Fruit fly (Drosophila melanogaster) whole organism, embryonic: ENCODE measurements around the gene CG43131.

ENCODE experiments used
- Atf-2 ChIP-seq: fragments of 200-800 bp; sonication (Bioruptor generic); optimal IDR thresholded peaks from 2 replicates; lab custom pipeline; 2016; ENCODE audit warnings: missing biosample characterization, missing genetic modification characterization
- Bgb ChIP-seq: fragments of 200-800 bp; sonication (Bioruptor generic); IDR thresholded peaks from 2 replicates; pipeline ENCODE4 v1.3.6; 2022; ENCODE audit warnings: missing biosample characterization, missing genetic modification characterization; ENCODE audit not compliant: partially characterized antibody
- CG10979 ChIP-seq: fragments of 200-800 bp; sonication (Bioruptor generic); optimal IDR thresholded peaks from 2 replicates; lab custom pipeline; 2018; ENCODE audit warnings: missing biosample characterization, mild to moderate bottlenecking, missing genetic modification characterization, moderate library complexity
- CG11695 ChIP-seq: fragments of 200-800 bp; sonication (Bioruptor generic); IDR thresholded peaks from 3 replicates; pipeline ENCODE4 v1.3.6; 2022; ENCODE audit warnings: missing biosample characterization, missing genetic modification characterization
- CG12659 ChIP-seq: fragments of 200-800 bp; sonication (Bioruptor generic); optimal IDR thresholded peaks from 3 replicates; lab custom pipeline; 2017; ENCODE audit warnings: mild to moderate bottlenecking, missing biosample characterization, missing genetic modification reagents, missing genetic modification characterization
- CG12744 ChIP-seq: fragments of 200-800 bp; sonication (Bioruptor generic); optimal IDR thresholded peaks from 2 replicates; lab custom pipeline; 2016; ENCODE audit warnings: missing biosample characterization, missing genetic modification characterization
- CG14050 ChIP-seq: fragments of 200-800 bp; sonication (Bioruptor generic); IDR thresholded peaks from 3 replicates; pipeline ENCODE4 v1.3.6; 2022; ENCODE audit warnings: missing biosample characterization, missing genetic modification characterization
- CG17328 ChIP-seq: fragments of 200-800 bp; sonication (Bioruptor generic); IDR thresholded peaks from 2 replicates; pipeline ENCODE4 v1.3.6; 2022; ENCODE audit warnings: missing biosample characterization, missing genetic modification characterization
- CG1792 ChIP-seq: fragments of 200-800 bp; sonication (Bioruptor generic); optimal IDR thresholded peaks from 2 replicates; lab custom pipeline; 2016; ENCODE audit warnings: missing biosample characterization, missing genetic modification characterization
- CG18262 ChIP-seq: fragments of 200-800 bp; optimal IDR thresholded peaks from 3 replicates; lab custom pipeline; 2019; ENCODE audit warnings: missing biosample characterization, mild to moderate bottlenecking, missing genetic modification characterization, moderate library complexity
- CG18476 ChIP-seq: fragments of 200-800 bp; sonication (Bioruptor generic); optimal IDR thresholded peaks from 2 replicates; lab custom pipeline; 2016; ENCODE audit warnings: missing biosample characterization, mild to moderate bottlenecking, missing genetic modification characterization
- CG2712 ChIP-seq: fragments of 200-800 bp; optimal IDR thresholded peaks from 3 replicates; lab custom pipeline; 2019; ENCODE audit warnings: missing biosample characterization, mild to moderate bottlenecking, missing genetic modification characterization, moderate library complexity
- CG3995 ChIP-seq: fragments of 200-800 bp; sonication (Bioruptor generic); optimal IDR thresholded peaks from 3 replicates; lab custom pipeline; 2016; ENCODE audit warnings: missing biosample characterization, missing genetic modification characterization
- CG4404 ChIP-seq: fragments of 200-800 bp; sonication (Bioruptor generic); IDR thresholded peaks from 2 replicates; pipeline ENCODE4 v1.3.6; 2022; ENCODE audit warnings: missing biosample characterization, missing genetic modification characterization
- CG9215 ChIP-seq: fragments of 200-800 bp; sonication (Bioruptor generic); IDR thresholded peaks from 2 replicates; pipeline ENCODE4 v1.3.6; 2022; ENCODE audit warnings: missing biosample characterization, missing genetic modification characterization
- CHES-1-like ChIP-seq: fragments of 200-800 bp; sonication (Bioruptor generic); optimal IDR thresholded peaks from 2 replicates; lab custom pipeline; 2016; ENCODE audit warnings: missing biosample characterization, missing genetic modification characterization
- Deaf1 ChIP-seq: fragments of 200-800 bp; optimal IDR thresholded peaks from 3 replicates; lab custom pipeline; 2019; ENCODE audit warnings: missing biosample characterization, mild to moderate bottlenecking, missing genetic modification characterization, moderate library complexity
- Dek ChIP-seq: fragments of 200-800 bp; sonication (Bioruptor generic); optimal IDR thresholded peaks from 3 replicates; lab custom pipeline; 2019; ENCODE audit warnings: missing biosample characterization, mild to moderate bottlenecking, missing genetic modification characterization, moderate library complexity
- Doc2 ChIP-seq: fragments of 200-800 bp; sonication (Bioruptor generic); IDR thresholded peaks from 2 replicates; pipeline ENCODE4 v1.3.6; 2022; ENCODE audit warnings: missing biosample characterization, missing genetic modification characterization
- Dref ChIP-seq: fragments of 200-800 bp; sonication (Bioruptor generic); IDR thresholded peaks from 2 replicates; pipeline ENCODE4 v1.3.6; 2022; ENCODE audit warnings: missing biosample characterization, missing genetic modification characterization
- E2f1 ChIP-seq: fragments of 200-800 bp; sonication (Bioruptor generic); IDR thresholded peaks from 2 replicates; pipeline ENCODE4 v1.3.6; 2022; ENCODE audit warnings: missing biosample characterization, missing genetic modification characterization
- Elba2 ChIP-seq: fragments of 200-800 bp; sonication (Bioruptor generic); optimal IDR thresholded peaks from 3 replicates; lab custom pipeline; 2016; ENCODE audit warnings: missing biosample characterization, missing genetic modification characterization
- Fer3 ChIP-seq: fragments of 200-800 bp; sonication (Bioruptor generic); optimal IDR thresholded peaks from 2 replicates; lab custom pipeline; 2018; ENCODE audit warnings: missing biosample characterization, mild to moderate bottlenecking, missing genetic modification characterization, moderate library complexity
- HHEX ChIP-seq: fragments of 200-800 bp; sonication (Bioruptor generic); optimal IDR thresholded peaks from 3 replicates; lab custom pipeline; 2017; ENCODE audit warnings: missing biosample characterization, mild to moderate bottlenecking, missing genetic modification characterization, missing genetic modification reagents
- HLH3B ChIP-seq: fragments of 200-800 bp; sonication (Bioruptor generic); IDR thresholded peaks from 2 replicates; pipeline ENCODE4 v1.3.6; 2022; ENCODE audit warnings: missing biosample characterization, missing genetic modification characterization
- Myb ChIP-seq: fragments of 200-800 bp; sonication (Bioruptor generic); optimal IDR thresholded peaks from 2 replicates; lab custom pipeline; 2016; ENCODE audit warnings: missing biosample characterization, missing genetic modification characterization
- PHDP ChIP-seq: fragments of 200-800 bp; sonication (Bioruptor generic); optimal IDR thresholded peaks from 3 replicates; lab custom pipeline; 2018; ENCODE audit warnings: missing biosample characterization, mild to moderate bottlenecking, missing genetic modification characterization, moderate library complexity
- Sry-β ChIP-seq: fragments of 200-800 bp; sonication (Bioruptor generic); optimal IDR thresholded peaks from 2 replicates; lab custom pipeline; 2018; ENCODE audit warnings: missing biosample characterization, mild to moderate bottlenecking, missing genetic modification characterization, moderate library complexity
- Ssrp ChIP-seq: fragments of 200-800 bp; sonication (Bioruptor generic); optimal IDR thresholded peaks from 2 replicates; lab custom pipeline; 2018; ENCODE audit warnings: missing biosample characterization, mild to moderate bottlenecking, missing genetic modification characterization, moderate library complexity
- Stat92E ChIP-seq, 3 experiments: fragments of >200 bp in 2 of 3; fragments of 200-800 bp in 1 of 3; sonication (Bioruptor generic) in 1 of 3; optimal IDR thresholded peaks; 2 replicates each; lab custom pipeline; 2017 to 2019; ENCODE audit warnings: missing biosample characterization in 3 of 3, missing genetic modification characterization in 3 of 3, mild to moderate bottlenecking in 1 of 3, moderate library complexity in 1 of 3
- az2 ChIP-seq: fragments of 200-800 bp; sonication (Bioruptor generic); optimal IDR thresholded peaks from 3 replicates; lab custom pipeline; 2016; ENCODE audit warnings: missing biosample characterization, missing genetic modification characterization
- cas ChIP-seq: fragments of 200-800 bp; sonication (Bioruptor generic); IDR thresholded peaks from 2 replicates; pipeline ENCODE4 v1.3.6; 2022; ENCODE audit warnings: missing biosample characterization, missing genetic modification characterization
- chinmo ChIP-seq: fragments of 200-800 bp; sonication (Bioruptor generic); IDR thresholded peaks from 4 replicates; pipeline ENCODE4 v1.3.6; 2022; ENCODE audit warnings: missing biosample characterization, missing genetic modification characterization; ENCODE audit not compliant: partially characterized antibody
- fd3F ChIP-seq: fragments of 200-800 bp; sonication (Bioruptor generic); optimal IDR thresholded peaks from 2 replicates; lab custom pipeline; 2018; ENCODE audit warnings: missing biosample characterization, mild to moderate bottlenecking, missing genetic modification characterization, moderate library complexity
- grn ChIP-seq: fragments of 200-800 bp; sonication (Bioruptor generic); optimal IDR thresholded peaks from 3 replicates; lab custom pipeline; 2017; ENCODE audit warnings: missing biosample characterization, missing genetic modification characterization
- gsb-n ChIP-seq: fragments of 200-800 bp; sonication (Bioruptor generic); optimal IDR thresholded peaks from 3 replicates; lab custom pipeline; 2018; ENCODE audit warnings: missing biosample characterization, mild to moderate bottlenecking, missing genetic modification characterization
- her ChIP-seq: fragments of 200-800 bp; sonication (Bioruptor generic); optimal IDR thresholded peaks from 2 replicates; lab custom pipeline; 2016; ENCODE audit warnings: missing biosample characterization, missing genetic modification characterization
- insv ChIP-seq, 2 experiments: fragments of 200-800 bp; sonication (Bioruptor generic); optimal IDR thresholded peaks; 3 replicates each; lab custom pipeline; 2016 to 2018; ENCODE audit warnings: missing biosample characterization in 2 of 2, missing genetic modification characterization in 2 of 2
- mirr ChIP-seq: fragments of 200-800 bp; sonication (Bioruptor generic); optimal IDR thresholded peaks from 3 replicates; lab custom pipeline; 2018; ENCODE audit warnings: missing biosample characterization, mild to moderate bottlenecking, missing genetic modification characterization
- nmo ChIP-seq: fragments of 200-800 bp; sonication (Bioruptor generic); optimal IDR thresholded peaks from 2 replicates; lab custom pipeline; 2018; ENCODE audit warnings: missing biosample characterization, mild to moderate bottlenecking, missing genetic modification characterization, moderate library complexity
- oc ChIP-seq: fragments of 200-800 bp; sonication (Bioruptor generic); optimal IDR thresholded peaks from 2 replicates; lab custom pipeline; 2018; ENCODE audit warnings: missing biosample characterization, mild to moderate bottlenecking, missing genetic modification characterization, moderate library complexity
- pb ChIP-seq: fragments of 200-800 bp; sonication (Bioruptor generic); optimal IDR thresholded peaks from 3 replicates; lab custom pipeline; 2016; ENCODE audit warnings: missing biosample characterization, missing genetic modification characterization
- pros ChIP-seq: fragments of 200-800 bp; sonication (Bioruptor generic); optimal IDR thresholded peaks from 3 replicates; lab custom pipeline; 2019; ENCODE audit warnings: missing biosample characterization, mild to moderate bottlenecking, missing genetic modification characterization, moderate library complexity
- sd ChIP-seq: fragments of 200-800 bp; sonication (Bioruptor generic); optimal IDR thresholded peaks from 3 replicates; lab custom pipeline; 2018; ENCODE audit warnings: missing biosample characterization, mild to moderate bottlenecking, missing genetic modification characterization, moderate library complexity
- sens-2 ChIP-seq: fragments of 200-800 bp; sonication (Bioruptor generic); IDR thresholded peaks from 2 replicates; pipeline ENCODE4 v1.3.6; 2022; ENCODE audit warnings: missing biosample characterization, missing genetic modification characterization
- sug ChIP-seq: fragments of 200-800 bp; optimal IDR thresholded peaks from 2 replicates; lab custom pipeline; 2019; ENCODE audit warnings: missing biosample characterization, mild to moderate bottlenecking, missing genetic modification characterization, moderate library complexity
- tin ChIP-seq: fragments of 200-800 bp; sonication (Bioruptor generic); optimal IDR thresholded peaks from 3 replicates; lab custom pipeline; 2016; ENCODE audit warnings: missing biosample characterization, missing genetic modification characterization
- twi ChIP-seq: fragments of 200-800 bp; optimal IDR thresholded peaks from 2 replicates; lab custom pipeline; 2019; ENCODE audit warnings: missing biosample characterization, mild to moderate bottlenecking, missing genetic modification characterization, moderate library complexity
- vnd ChIP-seq: fragments of 200-800 bp; sonication (Bioruptor generic); IDR thresholded peaks from 3 replicates; pipeline ENCODE4 v1.3.6; 2022; ENCODE audit warnings: missing biosample characterization, missing genetic modification characterization; ENCODE audit not compliant: partially characterized antibody
- vvl ChIP-seq: fragments of 200-800 bp; sonication (Bioruptor generic); IDR thresholded peaks from 2 replicates; pipeline ENCODE4 v1.3.6; 2022; ENCODE audit warnings: missing biosample characterization, missing genetic modification characterization
- zen ChIP-seq: fragments of 200-800 bp; sonication (Bioruptor generic); optimal IDR thresholded peaks from 3 replicates; lab custom pipeline; 2018; ENCODE audit warnings: missing biosample characterization, mild to moderate bottlenecking, missing genetic modification characterization, moderate library complexity

CG43131 gene

dm6 chr3R:5065656-5066077 lies 43.3 kb downstream of the CG43131 start (continued):
- TF ChIP-seq E2f1: no peak
- no peak for TF ChIP-seq HHEX (GFP tag; lab: Kevin White, UChicago)
- TF ChIP-seq CG3995 (GFP tag; lab: Kevin White, UChicago): no peak
- no peak for TF ChIP-seq Sry-β (GFP tag; lab: Kevin White, UChicago)
- no peak for TF ChIP-seq CG9215 (GFP tag; lab: Robert Waterston, UW)
- no peak for TF ChIP-seq nmo (GFP tag; lab: Kevin White, UChicago)
- TF ChIP-seq Elba2 (GFP tag; lab: Kevin White, UChicago): no peak
- TF ChIP-seq mirr (GFP tag; lab: Kevin White, UChicago): no peak
- no peak for TF ChIP-seq fd3F (GFP tag; lab: Kevin White, UChicago)
- peak; percentile 99 for TF ChIP-seq grn (GFP tag; lab: Kevin White, UChicago)
- TF ChIP-seq Deaf1 (tag; lab: Kevin White, UChicago): peak; percentile 74
- no peak for TF ChIP-seq cas (GFP tag; lab: Robert Waterston, UW)
- peak; percentile 73 for TF ChIP-seq sd (tag; lab: Kevin White, UChicago)
- no peak for TF ChIP-seq gsb-n
- no peak for TF ChIP-seq Myb (GFP tag; lab: Kevin White, UChicago)
- TF ChIP-seq vnd (GFP tag; lab: Robert Waterston, UW): 0 out of 3 replicates have a peak, but pooled peaks have one; percentile 41
- no peak for TF ChIP-seq insv (GFP tag; optimal IDR thresholded peaks at IDR 0.05; lab: Kevin White, UChicago)
- no peak for TF ChIP-seq Dref (GFP tag; lab: Robert Waterston, UW)
- peak in 1 of 3 experiments; percentile 34 for TF ChIP-seq Stat92E (GFP tag; optimal IDR thresholded peaks at IDR 0.05; lab: Kevin White, UChicago)
- TF ChIP-seq sens-2: no peak
- no peak for TF ChIP-seq Dek (tag; lab: Kevin White, UChicago)
- TF ChIP-seq HLH3B (GFP tag; lab: Robert Waterston, UW): 0 out of 2 replicates have a peak, but pooled peaks have one; percentile 4
- TF ChIP-seq CG11695 (GFP tag; lab: Robert Waterston, UW): no peak
- TF ChIP-seq CG12659 (GFP tag; lab: Kevin White, UChicago): no peak
- peak; percentile 31; the same call in 1 of the 2 replicates for TF ChIP-seq Bgb (GFP tag; lab: Robert Waterston, UW)
- TF ChIP-seq CG17328 (GFP tag; lab: Robert Waterston, UW): no peak
- no peak for TF ChIP-seq az2 (GFP tag; lab: Kevin White, UChicago)
- no peak for TF ChIP-seq CG18476 (GFP tag; lab: Kevin White, UChicago)
- TF ChIP-seq CG1792 (GFP tag; lab: Kevin White, UChicago): no peak
- 0 out of 4 replicates have a peak, but pooled peaks have one; percentile 63 for TF ChIP-seq chinmo (GFP tag; lab: Robert Waterston, UW)
- TF ChIP-seq pb (GFP tag; lab: Kevin White, UChicago): no peak
- TF ChIP-seq oc: no peak
- TF ChIP-seq CG2712 (tag; lab: Kevin White, UChicago): no peak
- TF ChIP-seq Doc2: no peak
- TF ChIP-seq CG18262 (tag; lab: Kevin White, UChicago): no peak
- peak; percentile 79 for TF ChIP-seq sug (tag; lab: Kevin White, UChicago)
- TF ChIP-seq CG10979 (tag; lab: Kevin White, UChicago): no peak
- no peak for TF ChIP-seq CHES-1-like (GFP tag; lab: Kevin White, UChicago)
- TF ChIP-seq vvl (GFP tag; lab: Robert Waterston, UW): peak; percentile 25; the same call in 1 of the 2 replicates
- no peak for TF ChIP-seq CG12744
- no peak for TF ChIP-seq PHDP (tag; lab: Kevin White, UChicago)
- no peak for TF ChIP-seq CG14050 (GFP tag; lab: Robert Waterston, UW)
- peak; percentile 1 for TF ChIP-seq twi (tag; lab: Kevin White, UChicago)
- no peak for TF ChIP-seq her
- TF ChIP-seq zen: peak; percentile 70
- no peak for TF ChIP-seq CG4404 (GFP tag; lab: Robert Waterston, UW)
- TF ChIP-seq pros (GFP tag; lab: Kevin White, UChicago): no peak
- no peak for TF ChIP-seq Ssrp (tag; lab: Kevin White, UChicago)
- TF ChIP-seq Atf-2 (GFP tag; lab: Kevin White, UChicago): no peak
- no peak for TF ChIP-seq tin (GFP tag; lab: Kevin White, UChicago)
- TF ChIP-seq Fer3: no peak
